Fruit fly (Drosophila melanogaster): ENCODE measurements around the gene Ubc7.

Ubc7 gene

DNA sequence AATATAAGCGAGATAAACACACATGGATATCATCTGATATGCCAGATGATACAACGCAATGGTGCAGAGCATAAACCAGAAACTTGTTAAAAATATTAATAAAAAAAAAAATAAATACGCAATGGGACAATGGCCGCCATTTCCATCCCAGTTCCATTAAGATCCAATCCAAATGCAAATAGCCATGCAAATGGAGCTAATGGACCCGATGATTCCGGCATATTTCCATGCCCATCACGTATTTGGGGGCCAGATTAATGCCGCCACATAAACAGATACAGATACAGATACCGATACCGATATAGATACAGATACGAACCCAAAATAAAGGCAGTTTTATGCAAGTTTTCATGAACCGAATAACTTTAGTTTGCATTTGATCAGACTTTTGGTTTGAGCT, 30.0 kb downstream of the Ubc7 start:
- TF ChIP-seq noc (tag; optimal IDR thresholded peaks at IDR 0.05) = no peak

DNA sequence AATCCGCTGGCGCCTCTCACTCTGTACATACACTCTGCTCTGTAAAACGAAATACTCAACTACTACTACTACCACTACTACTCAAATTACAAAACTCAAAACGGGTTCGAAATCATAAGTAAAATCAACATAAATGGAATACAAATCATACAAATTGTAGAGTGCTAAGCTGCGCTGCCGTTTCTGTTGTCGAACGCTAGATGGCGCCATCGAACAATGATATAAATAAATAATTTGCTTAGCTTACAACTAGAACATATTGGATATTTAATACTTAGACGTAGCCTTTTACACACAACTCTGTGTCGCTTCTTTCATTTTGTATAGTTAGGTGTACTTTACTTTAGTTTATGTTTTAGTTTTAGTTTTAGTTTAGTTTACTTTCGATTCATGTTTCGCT, 31.0 kb downstream of the Ubc7 start:
- TF ChIP-seq noc (tag; optimal IDR thresholded peaks at IDR 0.05) = no peak

DNA sequence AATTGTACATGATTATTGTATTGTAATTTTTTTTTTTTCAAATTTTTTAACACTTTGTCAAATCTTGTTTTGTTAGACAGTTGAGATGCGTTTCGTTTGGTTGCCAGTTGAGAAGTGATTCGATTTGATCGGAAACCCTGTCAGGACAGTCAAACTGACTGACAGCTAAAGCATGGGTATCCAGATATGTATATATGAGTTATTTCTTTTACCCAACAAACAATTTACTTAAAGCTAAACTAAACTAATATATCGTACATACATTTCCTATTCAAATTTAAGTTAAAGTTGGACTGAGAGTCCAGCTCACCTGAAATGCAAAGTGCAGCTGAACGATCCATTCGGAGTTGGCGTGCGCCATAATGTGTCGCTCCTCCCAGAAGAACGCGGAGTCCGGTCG, 38.7 kb downstream of the Ubc7 start, which contains the start of gene CG9777:
Gene CG9777 (minus strand): TSS at position 101 of the 400 bp plus-strand sequence.
- no peak for TF ChIP-seq noc (tag; optimal IDR thresholded peaks at IDR 0.05)

DNA sequence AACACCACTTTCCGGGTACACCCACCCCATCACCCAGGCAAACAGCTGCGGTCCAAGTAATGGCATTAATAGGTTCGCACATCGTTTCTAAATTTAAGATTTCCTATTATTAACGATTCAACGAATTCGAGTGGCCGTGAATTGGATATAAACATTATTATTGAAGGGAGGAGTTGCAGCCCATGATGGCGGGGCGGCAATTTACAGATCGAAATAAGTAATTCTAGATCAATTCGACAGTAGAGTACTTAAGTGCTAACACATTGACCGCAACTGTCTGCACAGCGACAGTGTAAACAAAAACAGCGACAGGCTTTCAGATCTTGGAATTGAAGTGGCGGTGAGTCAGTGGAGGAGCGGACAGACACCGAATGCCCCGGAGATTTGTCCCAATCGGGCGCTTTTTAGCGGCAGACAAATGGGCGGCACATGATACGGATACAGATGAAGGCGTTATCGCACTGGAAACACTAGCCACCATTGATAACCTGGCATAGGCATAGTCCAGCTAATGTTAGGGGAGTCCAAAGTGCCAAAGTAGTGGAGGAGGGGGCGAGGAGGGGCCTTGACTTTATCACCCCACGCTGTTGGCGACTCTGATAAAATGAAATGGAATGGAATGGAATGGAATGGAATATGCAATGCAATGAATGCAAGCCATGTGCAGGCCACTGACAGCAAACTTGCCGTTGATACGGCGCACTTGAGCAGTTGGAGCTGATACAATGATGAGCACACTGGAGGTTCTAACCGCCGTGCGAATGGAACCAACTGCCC, 39.9 kb downstream of the Ubc7 start:
- TF ChIP-seq noc (tag; optimal IDR thresholded peaks at IDR 0.05) = no peak

DNA sequence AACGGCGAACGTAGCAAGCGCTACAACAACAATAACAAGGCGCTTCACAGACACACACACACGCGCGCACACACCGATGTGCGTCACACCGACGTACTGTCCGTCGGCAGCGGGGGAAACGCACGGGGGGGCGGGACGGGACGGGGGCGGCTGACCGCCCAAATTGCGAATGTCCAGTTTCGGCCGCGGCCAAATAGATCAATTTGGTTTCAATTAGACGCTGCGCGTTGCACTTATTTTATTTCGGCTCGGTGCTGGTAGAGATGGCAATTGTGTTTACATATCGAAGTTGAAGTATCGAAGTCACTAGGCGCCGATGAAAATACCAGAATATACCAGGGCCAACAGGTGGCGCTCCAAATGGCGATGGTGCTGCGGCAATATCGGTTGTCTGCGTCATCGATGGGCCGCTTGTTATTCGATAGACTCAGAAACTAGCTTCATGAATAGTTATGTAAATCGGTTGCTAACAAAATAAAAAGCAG, 43.7 kb downstream of the Ubc7 start, which contains the start of gene Rok:
Gene Rok (minus strand): TSS at position 309 of the 485 bp plus-strand sequence.
- no peak for TF ChIP-seq noc (tag; optimal IDR thresholded peaks at IDR 0.05)

DNA sequence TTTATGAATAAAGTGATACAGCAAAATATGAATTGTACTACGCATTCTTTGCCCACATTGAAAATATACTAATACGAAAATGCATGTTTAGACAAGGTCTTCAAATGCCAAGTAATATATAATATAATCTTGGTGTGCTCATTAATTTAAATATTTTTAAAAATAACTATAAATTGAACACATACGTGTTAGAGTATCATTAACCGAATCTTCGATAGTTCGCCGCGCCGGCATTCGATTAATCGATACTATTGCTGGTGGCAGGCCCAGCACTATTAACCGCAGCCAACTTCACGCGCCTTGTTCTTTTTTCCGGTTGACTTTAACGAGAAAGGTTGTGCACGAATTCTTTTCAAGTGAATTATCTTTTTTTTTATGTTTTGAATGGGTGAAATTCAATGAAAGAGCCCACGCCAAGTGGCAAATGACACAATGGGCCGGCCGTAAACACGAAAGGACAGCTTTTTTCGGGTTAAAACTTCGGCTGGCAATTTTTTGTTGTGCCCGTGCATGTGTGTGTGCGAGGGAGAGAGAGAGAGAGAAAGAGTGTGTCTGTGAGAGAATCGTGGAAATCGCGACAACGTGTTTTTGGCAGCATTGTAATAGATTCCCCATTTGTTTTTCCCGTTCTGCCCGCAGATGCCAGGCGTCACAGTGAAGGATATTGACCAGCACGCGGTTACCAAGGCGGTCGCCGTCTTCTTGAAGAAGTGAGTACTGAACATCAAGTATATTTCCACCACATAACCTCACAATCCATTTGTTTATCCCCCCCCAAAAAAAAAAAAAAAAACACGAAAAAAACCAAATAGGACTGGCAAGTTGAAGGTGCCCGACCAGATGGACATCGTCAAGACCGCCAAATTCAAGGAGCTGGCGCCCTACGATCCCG, 44.4 kb downstream of the Ubc7 start, which contains the start of gene RpS19a:
Gene RpS19a (plus strand): TSS at position 301 of the 892 bp plus-strand sequence.
- TF ChIP-seq noc (tag; optimal IDR thresholded peaks at IDR 0.05) = peak; percentile 66

DNA sequence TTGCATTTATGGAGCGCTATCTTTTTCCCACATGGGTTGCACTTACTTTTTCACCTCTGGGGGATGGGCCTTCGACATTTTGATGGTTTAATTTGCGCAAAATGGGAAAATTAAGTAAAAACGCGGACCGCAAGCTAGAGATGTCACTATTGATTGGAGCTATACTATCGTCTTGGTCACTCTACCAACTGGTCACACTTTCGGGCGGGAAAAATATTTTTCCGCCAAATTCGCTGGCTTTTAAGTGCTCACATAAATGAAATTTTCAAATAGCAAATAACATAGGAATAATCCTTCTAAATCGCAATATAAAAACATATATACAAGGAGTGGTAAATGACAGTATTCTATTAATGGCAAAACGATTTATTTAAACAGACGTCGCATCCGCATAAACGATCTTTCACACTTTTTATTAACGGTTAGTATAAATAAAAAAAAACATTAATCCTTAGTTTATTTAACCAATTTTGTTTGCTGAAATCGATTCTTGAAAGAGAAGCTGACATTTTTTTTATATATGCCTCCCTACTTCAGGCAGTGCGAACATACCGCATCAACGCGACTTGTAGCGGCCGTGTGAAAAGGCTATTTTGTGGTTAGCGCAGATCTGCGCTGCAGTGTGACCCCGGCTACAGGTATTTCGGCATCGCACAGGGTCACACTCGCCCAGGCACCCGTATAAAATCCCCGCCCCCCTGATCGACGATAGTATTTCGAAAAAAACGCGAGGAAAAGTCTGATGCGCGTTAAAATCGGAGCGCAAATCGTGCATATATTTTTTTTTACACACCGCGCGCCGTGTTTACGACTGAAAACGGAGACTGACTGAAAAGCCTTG, 47.0 kb downstream of the Ubc7 start, which contains the start of the genes SNRPG and mthl1:
Gene SNRPG (minus strand): TSS at position 160 of the 841 bp plus-strand sequence.
Gene mthl1 (plus strand): TSS at position 709 of the 841 bp plus-strand sequence.
- TF ChIP-seq noc (tag; optimal IDR thresholded peaks at IDR 0.05) = no peak

DNA sequence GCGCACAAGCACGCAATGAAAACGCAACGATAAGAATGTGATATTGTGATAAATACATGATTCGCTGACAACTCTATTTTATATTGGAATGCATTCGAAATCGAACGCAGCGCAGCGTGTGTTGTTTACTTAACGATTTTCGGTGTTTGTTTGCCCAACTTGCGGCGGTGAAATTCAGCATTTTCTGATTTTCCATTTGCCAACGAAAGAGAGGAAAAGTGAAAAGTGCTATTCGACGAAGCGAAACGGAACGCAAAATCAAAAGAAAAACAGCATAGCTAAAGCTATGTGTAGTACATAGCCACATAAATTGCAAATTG, 47.6 kb downstream of the Ubc7 start:
- no peak for TF ChIP-seq noc (tag; optimal IDR thresholded peaks at IDR 0.05)

DNA sequence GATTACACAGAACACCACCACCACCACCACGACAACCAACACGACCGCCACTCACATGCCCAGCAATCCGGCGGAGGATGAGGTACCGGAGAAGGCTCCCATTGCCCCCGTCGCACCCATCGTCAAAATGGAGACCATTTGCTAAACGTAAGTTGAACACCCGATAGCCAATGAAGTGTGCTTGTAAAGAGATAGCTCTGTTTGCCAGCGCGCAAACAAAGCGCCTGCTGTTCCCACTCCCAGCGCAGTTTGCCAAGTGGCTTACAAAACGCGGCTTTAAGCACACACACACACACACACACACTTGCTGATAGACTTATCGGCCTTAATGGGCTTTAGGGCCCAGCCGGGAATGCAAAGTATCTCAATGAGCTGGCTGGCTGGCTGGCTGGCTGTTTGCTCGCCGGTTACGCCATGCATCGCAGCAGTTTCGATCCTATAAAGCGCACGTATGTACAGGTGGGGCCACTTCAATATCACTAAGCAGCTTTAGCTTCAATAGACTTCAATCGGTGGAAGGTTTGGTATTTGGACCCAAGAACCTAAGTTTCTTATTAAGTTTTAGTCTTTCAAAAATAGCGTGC, 50.0 kb downstream of the Ubc7 start:
- no peak for TF ChIP-seq noc (tag; optimal IDR thresholded peaks at IDR 0.05)

DNA sequence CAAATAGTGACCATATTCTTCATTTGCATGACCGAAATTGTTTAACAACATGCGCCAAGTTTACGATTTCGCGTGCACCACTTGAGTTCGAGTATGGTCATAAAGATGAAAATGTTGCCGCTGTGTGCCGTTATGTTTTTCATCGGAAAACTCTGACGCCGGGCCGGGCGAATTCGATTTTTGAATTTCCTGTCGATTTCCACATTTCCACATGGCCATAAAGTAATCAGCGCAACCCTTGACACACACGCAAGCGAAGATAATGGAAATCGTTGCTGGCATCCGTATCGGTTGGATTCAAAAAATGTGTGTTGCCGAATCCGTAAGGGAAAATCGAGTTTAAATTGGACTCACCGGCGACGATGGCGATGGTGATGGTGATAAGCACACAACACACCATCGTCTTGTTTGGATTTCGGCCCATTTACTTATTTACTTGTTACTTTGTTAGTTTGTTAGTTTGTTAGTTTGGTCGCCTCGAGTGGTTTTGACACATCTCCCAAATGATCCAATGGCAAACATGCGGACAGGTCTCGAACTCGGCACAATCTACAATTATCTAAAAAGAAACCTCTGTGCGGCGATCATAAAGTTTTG, 51.2 kb downstream of the Ubc7 start:
- no peak for TF ChIP-seq noc (tag; optimal IDR thresholded peaks at IDR 0.05)
